Fruit fly (Drosophila melanogaster) whole organism, wandering third instar larva: ENCODE results near the gene CG13408.

Source experiments
- Abd-B ChIP-seq: fragments of >200 bp; optimal IDR thresholded peaks from 2 replicates; lab custom pipeline; 2017; ENCODE audit warnings: missing biosample characterization, missing genetic modification characterization
- CG32264 ChIP-seq: fragments of 200-800 bp; sonication (Bioruptor generic); optimal IDR thresholded peaks from 2 replicates; lab custom pipeline; 2016; ENCODE audit warnings: missing biosample characterization, missing genetic modification characterization
- CrebA ChIP-seq: fragments of 200-800 bp; sonication (Bioruptor generic); optimal IDR thresholded peaks from 2 replicates; lab custom pipeline; 2016; ENCODE audit warnings: missing biosample characterization, mild to moderate bottlenecking, missing genetic modification characterization, borderline replicate concordance
- Dfd ChIP-seq: fragments of >200 bp; optimal IDR thresholded peaks from 2 replicates; lab custom pipeline; 2017; ENCODE audit warnings: missing biosample characterization, missing genetic modification characterization
- Dif ChIP-seq: fragments of 200-275, 200-300 bp; sonication (Bioruptor generic); optimal IDR thresholded peaks from 2 replicates; lab custom pipeline; 2018; ENCODE audit warnings: missing biosample characterization, missing genetic modification characterization; ENCODE audit not compliant: partially characterized antibody
- GATAd ChIP-seq: sonication (Bioruptor generic); optimal IDR thresholded peaks from 2 replicates; lab custom pipeline; 2016; ENCODE audit warnings: missing biosample characterization, missing genetic modification characterization
- Hr78 ChIP-seq: fragments of >200 bp; optimal IDR thresholded peaks from 2 replicates; lab custom pipeline; 2017; ENCODE audit warnings: missing biosample characterization, missing genetic modification characterization
- Hr83 ChIP-seq: fragments of 200-300 bp; sonication (Bioruptor generic); optimal IDR thresholded peaks from 2 replicates; lab custom pipeline; 2016; ENCODE audit warnings: missing biosample characterization, mild to moderate bottlenecking, missing genetic modification characterization, moderate library complexity; ENCODE audit not compliant: poor library complexity, severe bottlenecking
- Jra ChIP-seq: sonication (Bioruptor generic); optimal IDR thresholded peaks from 2 replicates; lab custom pipeline; 2016; ENCODE audit warnings: missing biosample characterization, missing genetic modification characterization
- Mio ChIP-seq: sonication (Bioruptor generic); optimal IDR thresholded peaks from 2 replicates; lab custom pipeline; 2016; ENCODE audit warnings: missing biosample characterization, missing genetic modification characterization
- Myc ChIP-seq: fragments of >200 bp; optimal IDR thresholded peaks from 2 replicates; lab custom pipeline; 2017
- N ChIP-seq: fragments of >200 bp; optimal IDR thresholded peaks from 2 replicates; lab custom pipeline; 2018; ENCODE audit warnings: missing biosample characterization, missing external identifiers, missing genetic modification characterization
- OdsH ChIP-seq: fragments of 200-800 bp; sonication (Bioruptor generic); optimal IDR thresholded peaks from 2 replicates; lab custom pipeline; 2016; ENCODE audit warnings: missing biosample characterization, mild to moderate bottlenecking, missing genetic modification characterization
- Rel ChIP-seq, 2 experiments: fragments of 200-800 bp; sonication (Bioruptor generic) in 1 of 2; optimal IDR thresholded peaks; 2 replicates in 1 of 2; 3 replicates in 1 of 2; lab custom pipeline; 2016 to 2019; ENCODE audit warnings: mild to moderate bottlenecking in 2 of 2, missing biosample characterization in 2 of 2, missing genetic modification characterization in 2 of 2, moderate library complexity in 1 of 2
- Vsx2 ChIP-seq: fragments of 200-300, 225-300 bp; sonication (Bioruptor generic); optimal IDR thresholded peaks from 2 replicates; lab custom pipeline; 2018; ENCODE audit warnings: missing biosample characterization, missing genetic modification characterization; ENCODE audit not compliant: partially characterized antibody
- br ChIP-seq: fragments of 200-800 bp; sonication (Bioruptor generic); optimal IDR thresholded peaks from 2 replicates; lab custom pipeline; 2016; ENCODE audit warnings: missing biosample characterization, missing genetic modification characterization
- dl ChIP-seq, 2 experiments: fragments of 175-275, 200-275 bp in 1 of 2; fragments of 200-275 bp in 1 of 2; sonication (Bioruptor generic); optimal IDR thresholded peaks; lab custom pipeline; 2018; ENCODE audit warnings: mild to moderate bottlenecking in 2 of 2, missing biosample characterization in 2 of 2, missing genetic modification characterization in 2 of 2, moderate library complexity in 2 of 2; ENCODE audit not compliant: partially characterized antibody in 2 of 2, insufficient read depth in 1 of 2
- dmrt93B ChIP-seq: fragments of 200-800 bp; sonication (Bioruptor generic); optimal IDR thresholded peaks from 2 replicates; lab custom pipeline; 2018; ENCODE audit warnings: missing biosample characterization, mild to moderate bottlenecking, missing genetic modification characterization
- dsf ChIP-seq: sonication (Bioruptor generic); optimal IDR thresholded peaks from 2 replicates; lab custom pipeline; 2016; ENCODE audit warnings: missing biosample characterization, missing genetic modification characterization, borderline replicate concordance
- ey ChIP-seq: fragments of 200-800 bp; sonication (Bioruptor generic); optimal IDR thresholded peaks from 2 replicates; lab custom pipeline; 2016; ENCODE audit warnings: missing biosample characterization, missing genetic modification characterization
- foxo ChIP-seq, 2 experiments: fragments of 200-800 bp; sonication (Bioruptor generic); optimal IDR thresholded peaks; 2 replicates in 1 of 2; 3 replicates in 1 of 2; lab custom pipeline; 2016 to 2017; ENCODE audit warnings: missing biosample characterization in 2 of 2, missing genetic modification characterization in 2 of 2
- fru ChIP-seq: fragments of 200-800 bp; sonication (Bioruptor generic); optimal IDR thresholded peaks from 3 replicates; lab custom pipeline; 2016; ENCODE audit warnings: missing biosample characterization, mild to moderate bottlenecking, missing genetic modification characterization
- h ChIP-seq: fragments of 200-800 bp; sonication (Bioruptor generic); optimal IDR thresholded peaks from 3 replicates; lab custom pipeline; 2016; ENCODE audit warnings: missing biosample characterization, mild to moderate bottlenecking, missing genetic modification characterization
- jim ChIP-seq: fragments of 175-275, 200-325 bp; sonication (Bioruptor generic); optimal IDR thresholded peaks from 2 replicates; lab custom pipeline; 2016; ENCODE audit warnings: missing biosample characterization, mild to moderate bottlenecking, missing genetic modification characterization
- lola ChIP-seq: fragments of >200 bp; optimal IDR thresholded peaks from 2 replicates; lab custom pipeline; 2017; ENCODE audit warnings: missing biosample characterization, missing genetic modification characterization
- pan ChIP-seq: fragments of >200 bp; optimal IDR thresholded peaks from 2 replicates; lab custom pipeline; 2017
- rgr ChIP-seq: fragments of 200-800 bp; sonication (Bioruptor generic); optimal IDR thresholded peaks from 3 replicates; lab custom pipeline; 2016; ENCODE audit warnings: missing biosample characterization, mild to moderate bottlenecking, missing genetic modification characterization
- sage ChIP-seq: fragments of 200-800 bp; sonication (Bioruptor generic); optimal IDR thresholded peaks from 2 replicates; lab custom pipeline; 2016; ENCODE audit warnings: missing biosample characterization, mild to moderate bottlenecking, missing genetic modification characterization
- tai ChIP-seq: sonication (Bioruptor generic); optimal IDR thresholded peaks from 2 replicates; lab custom pipeline; 2016; ENCODE audit warnings: missing biosample characterization, missing genetic modification characterization
- woc ChIP-seq: sonication (Bioruptor generic); optimal IDR thresholded peaks from 2 replicates; lab custom pipeline; 2016; ENCODE audit warnings: missing biosample characterization, mild to moderate bottlenecking, missing genetic modification characterization

Gene CG13408

DNA sequence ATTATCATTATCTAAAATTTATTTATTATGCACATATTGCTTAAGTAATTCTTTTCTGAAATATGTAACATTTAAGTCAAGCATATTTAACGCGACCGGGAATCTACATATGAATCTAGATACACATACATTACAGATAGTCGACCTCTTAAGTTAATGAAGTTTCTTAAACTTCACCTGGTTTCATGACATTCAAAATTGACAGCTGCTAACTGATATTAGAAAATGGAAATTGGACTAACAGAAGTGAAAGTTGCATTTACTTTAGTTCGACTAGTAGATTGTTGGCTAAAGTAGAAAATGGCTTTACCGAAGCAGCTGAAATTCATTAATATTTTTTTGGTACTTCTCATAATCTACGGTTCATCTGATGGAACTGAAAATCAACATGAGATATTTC, 32.9 kb downstream of the CG13408 start, which contains the start of gene Ir94a:
TSS of gene Ir94a (plus strand) at position 301 of the 400 bp plus-strand sequence.
- TF ChIP-seq dsf (GFP tag; lab: Kevin White, UChicago) (no peak), woc (GFP tag; lab: Kevin White, UChicago) (no peak), Vsx2 (no peak), Hr83 (GFP tag; lab: Kevin White, UChicago) (no peak), dmrt93B (GFP tag; lab: Kevin White, UChicago) (no peak), dl (GFP tag; optimal IDR thresholded peaks at IDR 0.05; lab: Kevin White, UChicago; ENCODE audit: insufficient read depth in 1 of 2, partially characterized antibody in 2 of 2) (no peak), foxo (GFP tag; optimal IDR thresholded peaks at IDR 0.05; lab: Kevin White, UChicago) (no peak), Hr78 (GFP tag; lab: Kevin White, UChicago) (no peak), GATAd (GFP tag; lab: Kevin White, UChicago) (no peak), CrebA (GFP tag; lab: Kevin White, UChicago) (no peak), rgr (GFP tag; lab: Kevin White, UChicago) (no peak), fru (GFP tag; lab: Kevin White, UChicago) (no peak), Rel (GFP tag; optimal IDR thresholded peaks at IDR 0.05; lab: Kevin White, UChicago) (no peak), Rel (tag; optimal IDR thresholded peaks at IDR 0.05; lab: Kevin White, UChicago) (no peak), sage (GFP tag; lab: Kevin White, UChicago) (no peak), tai (GFP tag; lab: Kevin White, UChicago) (no peak), h (GFP tag; lab: Kevin White, UChicago) (no peak), Mio (GFP tag; lab: Kevin White, UChicago) (no peak), CG32264 (no peak), Myc (lab: Kevin White, UChicago) (no peak), Dif (no peak)

DNA sequence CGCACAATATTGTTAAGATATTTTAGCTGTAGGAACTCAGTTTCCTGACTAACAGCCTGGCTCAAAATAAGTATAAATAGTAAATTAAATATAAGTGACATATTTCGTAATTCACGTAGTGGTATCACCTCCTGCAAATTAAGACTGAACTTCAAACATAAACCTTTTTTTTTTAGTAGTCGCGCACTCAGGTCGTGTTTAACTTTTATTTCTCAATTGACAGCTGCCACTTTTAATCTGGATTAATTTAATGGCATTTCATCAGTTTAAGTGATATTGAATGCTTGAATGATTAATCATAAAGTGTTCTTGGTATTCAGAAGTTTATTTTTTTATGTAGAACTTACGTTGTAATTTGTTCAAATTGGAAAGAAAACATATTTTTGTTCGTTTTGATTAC, 37.0 kb downstream of the CG13408 start, which contains the start of gene Ir94b:
TSS of gene Ir94b (minus strand) at position 101 of the 400 bp plus-strand sequence.
- TF ChIP-seq pan (no peak), Hr83 (GFP tag; lab: Kevin White, UChicago) (no peak), Rel (GFP tag; optimal IDR thresholded peaks at IDR 0.05; lab: Kevin White, UChicago) (no peak), Rel (tag; optimal IDR thresholded peaks at IDR 0.05; lab: Kevin White, UChicago) (no peak), N (GFP tag; lab: Kevin White, UChicago) (no peak), dsf (GFP tag; lab: Kevin White, UChicago) (no peak), Vsx2 (no peak), Jra (GFP tag; lab: Kevin White, UChicago) (no peak)
- TF ChIP-seq, all 38 proteins: peak for 0

- TF ChIP-seq GATAd (GFP tag; lab: Kevin White, UChicago) (no peak), ey (GFP tag; lab: Kevin White, UChicago) (no peak), br (GFP tag; lab: Kevin White, UChicago) (no peak), lola (GFP tag; lab: Kevin White, UChicago) (no peak), Abd-B (no peak)
Measured at dm6 chr3R:22119354-22119753, 39.2 kb downstream of the CG13408 start, which contains the start of gene Ir94c. Ir94c (minus strand) TSS chr3R:22119454.

- no peak for TF ChIP-seq dmrt93B (GFP tag; lab: Kevin White, UChicago)
- TF ChIP-seq Rel (GFP tag; optimal IDR thresholded peaks at IDR 0.05; lab: Kevin White, UChicago): no peak
- no peak for TF ChIP-seq Rel (tag; optimal IDR thresholded peaks at IDR 0.05; lab: Kevin White, UChicago)
- TF ChIP-seq tai (GFP tag; lab: Kevin White, UChicago): no peak
- TF ChIP-seq h (GFP tag; lab: Kevin White, UChicago): no peak
- TF ChIP-seq sage (GFP tag; lab: Kevin White, UChicago): no peak
- TF ChIP-seq N (GFP tag; lab: Kevin White, UChicago): no peak
- no peak for TF ChIP-seq woc (GFP tag; lab: Kevin White, UChicago)
- TF ChIP-seq dl (GFP tag; optimal IDR thresholded peaks at IDR 0.05; lab: Kevin White, UChicago; ENCODE audit: insufficient read depth in 1 of 2, partially characterized antibody in 2 of 2): no peak
- no peak for TF ChIP-seq jim
- TF ChIP-seq ey (GFP tag; lab: Kevin White, UChicago): no peak
- TF ChIP-seq CrebA (GFP tag; lab: Kevin White, UChicago): no peak
- TF ChIP-seq Jra (GFP tag; lab: Kevin White, UChicago): no peak
- TF ChIP-seq OdsH (GFP tag; lab: Kevin White, UChicago): no peak
- no peak for TF ChIP-seq GATAd (GFP tag; lab: Kevin White, UChicago)
- no peak for TF ChIP-seq Dfd (GFP tag; lab: Kevin White, UChicago)
Measured at dm6 chr3R:22119761-22120160, 39.6 kb downstream of the CG13408 start, which contains the start of gene CG42390. CG42390 (plus strand) TSS chr3R:22120061.
